Worm (Caenorhabditis elegans) whole organism, mixed stage, embryonic: ENCODE results near the gene rsd-2.
"Not testable (repeated sequence)": the region's sequence is repeated elsewhere in the genome, so short reads cannot be mapped to it uniquely, and the experiment has no call there.

Experiments
- M03D4.4 ChIP-seq: sonication (generic microtip); optimal IDR thresholded peaks from 2 replicates; lab custom pipeline; 2017; ENCODE audit warnings: mild to moderate bottlenecking, missing genetic modification characterization, missing compliant biosample characterization
- bed-3 ChIP-seq: fragments of 200-800 bp; sonication (Bioruptor generic); optimal IDR thresholded peaks from 3 replicates; lab custom pipeline; 2018; ENCODE audit warnings: mild to moderate bottlenecking, missing genetic modification characterization, moderate library complexity, missing compliant biosample characterization
- ceh-39 ChIP-seq: fragments of 150-350 bp; optimal IDR thresholded peaks from 2 replicates; lab custom pipeline; 2014; ENCODE audit warnings: missing biosample characterization, missing genetic modification characterization
- ceh-83 ChIP-seq: fragments of 200-800 bp; sonication (Bioruptor generic); optimal IDR thresholded peaks from 2 replicates; lab custom pipeline; 2018; ENCODE audit warnings: mild to moderate bottlenecking, missing genetic modification characterization, missing compliant biosample characterization
- ces-1 ChIP-seq: fragments of 150-350 bp; optimal IDR thresholded peaks from 2 replicates; lab custom pipeline; 2014; ENCODE audit warnings: missing biosample characterization, missing genetic modification reagents, missing genetic modification characterization
- cnd-1 ChIP-seq: fragments of 200-800 bp; sonication (Bioruptor generic); optimal IDR thresholded peaks from 2 replicates; lab custom pipeline; 2018; ENCODE audit warnings: mild to moderate bottlenecking, missing genetic modification characterization, missing compliant biosample characterization
- drap-1 ChIP-seq: fragments of 200-800 bp; sonication (Bioruptor generic); optimal IDR thresholded peaks from 3 replicates; lab custom pipeline; 2018; ENCODE audit warnings: mild to moderate bottlenecking, missing genetic modification characterization, missing compliant biosample characterization
- elt-3 ChIP-seq: fragments of 150-350 bp; optimal IDR thresholded peaks from 2 replicates; lab custom pipeline; 2014; ENCODE audit warnings: missing biosample characterization, missing genetic modification characterization
- flh-1 ChIP-seq: fragments of 200-800 bp; sonication (Bioruptor generic); optimal IDR thresholded peaks from 2 replicates; lab custom pipeline; 2018; ENCODE audit warnings: mild to moderate bottlenecking, missing genetic modification characterization, moderate library complexity, missing compliant biosample characterization
- ham-2 ChIP-seq: fragments of 200-800 bp; sonication (Bioruptor generic); optimal IDR thresholded peaks from 2 replicates; lab custom pipeline; 2018; ENCODE audit warnings: mild to moderate bottlenecking, missing genetic modification characterization, missing compliant biosample characterization
- hlh-1 ChIP-seq: fragments of 150-350 bp; optimal IDR thresholded peaks from 2 replicates; lab custom pipeline; 2014; ENCODE audit warnings: missing biosample characterization, missing genetic modification reagents, missing genetic modification characterization
- lin-32 ChIP-seq: fragments of 200-800 bp; sonication (Bioruptor generic); optimal IDR thresholded peaks from 2 replicates; lab custom pipeline; 2018; ENCODE audit warnings: mild to moderate bottlenecking, missing genetic modification characterization, missing compliant biosample characterization
- lsy-2 ChIP-seq: fragments of 150-350 bp; optimal IDR thresholded peaks from 2 replicates; lab custom pipeline; 2014; ENCODE audit warnings: missing biosample characterization, missing genetic modification characterization
- mab-5 ChIP-seq: fragments of 150-350 bp; optimal IDR thresholded peaks from 2 replicates; lab custom pipeline; 2014; ENCODE audit warnings: missing biosample characterization, missing genetic modification characterization
- mep-1 ChIP-seq: fragments of 150-350 bp; optimal IDR thresholded peaks from 2 replicates; lab custom pipeline; 2017; ENCODE audit warnings: missing biosample characterization, missing genetic modification reagents, missing genetic modification characterization, inconsistent platforms
- nhr-12 ChIP-seq: fragments of 150-350 bp; optimal IDR thresholded peaks from 2 replicates; lab custom pipeline; 2014; ENCODE audit warnings: missing biosample characterization, missing genetic modification characterization
- nhr-2 ChIP-seq: fragments of 150-350 bp; optimal IDR thresholded peaks from 2 replicates; lab custom pipeline; 2014; ENCODE audit warnings: missing biosample characterization, missing genetic modification characterization
- nhr-237 ChIP-seq: fragments of 150-350 bp; optimal IDR thresholded peaks from 2 replicates; lab custom pipeline; 2014; ENCODE audit warnings: missing biosample characterization, missing genetic modification characterization
- nhr-28 ChIP-seq: fragments of 150-350 bp; optimal IDR thresholded peaks from 2 replicates; lab custom pipeline; 2014; ENCODE audit warnings: missing biosample characterization, missing genetic modification characterization
- nhr-76 ChIP-seq: sonication (generic microtip); optimal IDR thresholded peaks from 2 replicates; lab custom pipeline; 2017; ENCODE audit warnings: missing biosample characterization, missing genetic modification characterization
- snpc-4 ChIP-seq: fragments of 150-350 bp; optimal IDR thresholded peaks from 2 replicates; lab custom pipeline; 2014; ENCODE audit warnings: missing biosample characterization, missing genetic modification characterization
- sptf-1 ChIP-seq: sonication (generic microtip); optimal IDR thresholded peaks from 2 replicates; lab custom pipeline; 2017; ENCODE audit warnings: mild to moderate bottlenecking, missing genetic modification characterization, moderate library complexity, missing compliant biosample characterization
- unc-120 ChIP-seq: sonication (generic microtip); optimal IDR thresholded peaks from 2 replicates; lab custom pipeline; 2017; ENCODE audit warnings: missing genetic modification characterization, missing compliant biosample characterization; ENCODE audit not compliant: poor library complexity, severe bottlenecking
- unc-39 ChIP-seq: fragments of 150-350 bp; optimal IDR thresholded peaks from 2 replicates; lab custom pipeline; 2014; ENCODE audit warnings: missing biosample characterization, missing genetic modification characterization
- unc-62 ChIP-seq: fragments of 150-350 bp; optimal IDR thresholded peaks from 2 replicates; lab custom pipeline; 2014; ENCODE audit warnings: missing biosample characterization, missing genetic modification reagents, missing genetic modification characterization
- zip-8 ChIP-seq: fragments of 150-350 bp; optimal IDR thresholded peaks from 2 replicates; lab custom pipeline; 2014; ENCODE audit warnings: missing biosample characterization, missing genetic modification characterization

rsd-2 gene

ce11 chrIV:13578174-13578573 is 38.1 kb upstream of the rsd-2 start, which contains the start of gene Y45F10B.8:
Y45F10B.8 (minus strand) TSS chrIV:13578274.
- TF ChIP-seq unc-39; ceh-39 (tag; lab: Kevin White, UChicago); ham-2: not testable (repeated sequence)

ce11 chrIV:13575673-13576072 is 35.6 kb upstream of the rsd-2 start:
- TF ChIP-seq ceh-83 (no peak), unc-62 (GFP tag; lab: Kevin White, UChicago) (no peak), ceh-39 (tag; lab: Kevin White, UChicago) (no peak), elt-3 (tag; lab: Kevin White, UChicago) (no peak), nhr-28 (tag; lab: Kevin White, UChicago) (no peak)

- no peak for TF ChIP-seq bed-3 (GFP tag; lab: Kevin White, UChicago)
- TF ChIP-seq sptf-1 (tag; lab: Kevin White, UChicago) = no peak
- no peak for TF ChIP-seq flh-1
- TF ChIP-seq, all 35 proteins: peak for 0
Measured at ce11 chrIV:13574733-13575132, 34.7 kb upstream of the rsd-2 start, which contains the start of gene srd-10. srd-10 (plus strand) TSS chrIV:13575033.

- TF ChIP-seq ces-1 = peak; percentile 67
- TF ChIP-seq mab-5 (tag; lab: Kevin White, UChicago) = no peak
Measured at ce11 chrIV:13564284-13564683, 24.2 kb upstream of the rsd-2 start.

- TF ChIP-seq ces-1 (peak; percentile 1), nhr-76 (tag; lab: Kevin White, UChicago) (no peak), unc-120 (tag; lab: Kevin White, UChicago) (peak; percentile 56)
Measured at ce11 chrIV:13561629-13562028, 21.6 kb upstream of the rsd-2 start, which contains the start of the genes Y45F10B.13 and qui-1. Y45F10B.13 (minus strand) TSS chrIV:13561729. qui-1 (plus strand) TSS chrIV:13561861.

ce11 chrIV:13559020-13559419 is 19.0 kb upstream of the rsd-2 start:
- TF ChIP-seq mab-5 (tag; lab: Kevin White, UChicago) = no peak
- no peak for TF ChIP-seq drap-1 (GFP tag; lab: Kevin White, UChicago)
- TF ChIP-seq nhr-2 (tag; lab: Kevin White, UChicago) = no peak
- TF ChIP-seq elt-3 (tag; lab: Kevin White, UChicago) = no peak
- TF ChIP-seq unc-39 = no peak
- no peak for TF ChIP-seq nhr-76 (tag; lab: Kevin White, UChicago)
- no peak for TF ChIP-seq lin-32 (GFP tag; lab: Kevin White, UChicago)
- no peak for TF ChIP-seq snpc-4 (tag; lab: Kevin White, UChicago)
- TF ChIP-seq nhr-237 (tag; lab: Kevin White, UChicago) = no peak
- no peak for TF ChIP-seq zip-8 (tag; lab: Kevin White, UChicago)

ce11 chrIV:13557393-13557792 is 17.3 kb upstream of the rsd-2 start:
- peak; percentile 86 for TF ChIP-seq hlh-1 (tag; lab: Kevin White, UChicago)
- TF ChIP-seq M03D4.4 (tag; lab: Kevin White, UChicago) = no peak

ce11 chrIV:13555508-13555907 is 15.4 kb upstream of the rsd-2 start:
- no peak for TF ChIP-seq nhr-12
- peak; percentile 64 for TF ChIP-seq ces-1
- TF ChIP-seq drap-1 (GFP tag; lab: Kevin White, UChicago) = no peak
- no peak for TF ChIP-seq hlh-1 (tag; lab: Kevin White, UChicago)

ce11 chrIV:13554350-13554749 is 14.3 kb upstream of the rsd-2 start:
- TF ChIP-seq mab-5 (tag; lab: Kevin White, UChicago) (no peak), flh-1 (no peak), mep-1 (tag; lab: Kevin White, UChicago) (no peak), cnd-1 (tag; lab: Kevin White, UChicago) (no peak), ces-1 (peak; percentile 62), hlh-1 (tag; lab: Kevin White, UChicago) (no peak), lsy-2 (tag; lab: Kevin White, UChicago) (no peak), bed-3 (GFP tag; lab: Kevin White, UChicago) (no peak)
